Worm (Caenorhabditis elegans) whole organism, mixed stage, embryonic: Measurements from ENCODE around the gene T11F9.1.

Experiments
- bed-3 ChIP-seq: fragments of 200-800 bp; sonication (Bioruptor generic); optimal IDR thresholded peaks from 3 replicates; lab custom pipeline; 2018; ENCODE audit warnings: mild to moderate bottlenecking, missing genetic modification characterization, moderate library complexity, missing compliant biosample characterization
- blmp-1 ChIP-seq: fragments of 150-350 bp; optimal IDR thresholded peaks from 2 replicates; lab custom pipeline; 2014; ENCODE audit warnings: missing biosample characterization, missing genetic modification characterization
- ceh-39 ChIP-seq: fragments of 150-350 bp; optimal IDR thresholded peaks from 2 replicates; lab custom pipeline; 2014; ENCODE audit warnings: missing biosample characterization, missing genetic modification characterization
- elt-1 ChIP-seq: sonication (generic microtip); optimal IDR thresholded peaks from 2 replicates; lab custom pipeline; 2017; ENCODE audit warnings: missing genetic modification characterization, mild to moderate bottlenecking, missing compliant biosample characterization, antibody characterized with exemption, moderate library complexity, borderline replicate concordance; ENCODE audit not compliant: insufficient read depth
- elt-3 ChIP-seq: fragments of 150-350 bp; optimal IDR thresholded peaks from 2 replicates; lab custom pipeline; 2014; ENCODE audit warnings: missing biosample characterization, missing genetic modification characterization
- lsy-2 ChIP-seq: fragments of 150-350 bp; optimal IDR thresholded peaks from 2 replicates; lab custom pipeline; 2014; ENCODE audit warnings: missing biosample characterization, missing genetic modification characterization
- nhr-237 ChIP-seq: fragments of 150-350 bp; optimal IDR thresholded peaks from 2 replicates; lab custom pipeline; 2014; ENCODE audit warnings: missing biosample characterization, missing genetic modification characterization
- nhr-28 ChIP-seq: fragments of 150-350 bp; optimal IDR thresholded peaks from 2 replicates; lab custom pipeline; 2014; ENCODE audit warnings: missing biosample characterization, missing genetic modification characterization
- nhr-76 ChIP-seq: sonication (generic microtip); optimal IDR thresholded peaks from 2 replicates; lab custom pipeline; 2017; ENCODE audit warnings: missing biosample characterization, missing genetic modification characterization
- pha-4 ChIP-seq: fragments of 150-350 bp; optimal IDR thresholded peaks from 2 replicates; lab custom pipeline; 2018; ENCODE audit warnings: missing biosample characterization, missing genetic modification reagents, missing genetic modification characterization
- snpc-4 ChIP-seq: fragments of 150-350 bp; optimal IDR thresholded peaks from 2 replicates; lab custom pipeline; 2014; ENCODE audit warnings: missing biosample characterization, missing genetic modification characterization
- sptf-1 ChIP-seq: sonication (generic microtip); optimal IDR thresholded peaks from 2 replicates; lab custom pipeline; 2017; ENCODE audit warnings: mild to moderate bottlenecking, missing genetic modification characterization, moderate library complexity, missing compliant biosample characterization
- unc-120 ChIP-seq: sonication (generic microtip); optimal IDR thresholded peaks from 2 replicates; lab custom pipeline; 2017; ENCODE audit warnings: missing genetic modification characterization, missing compliant biosample characterization; ENCODE audit not compliant: poor library complexity, severe bottlenecking
- unc-62 ChIP-seq: fragments of 150-350 bp; optimal IDR thresholded peaks from 2 replicates; lab custom pipeline; 2014; ENCODE audit warnings: missing biosample characterization, missing genetic modification reagents, missing genetic modification characterization

DNA sequence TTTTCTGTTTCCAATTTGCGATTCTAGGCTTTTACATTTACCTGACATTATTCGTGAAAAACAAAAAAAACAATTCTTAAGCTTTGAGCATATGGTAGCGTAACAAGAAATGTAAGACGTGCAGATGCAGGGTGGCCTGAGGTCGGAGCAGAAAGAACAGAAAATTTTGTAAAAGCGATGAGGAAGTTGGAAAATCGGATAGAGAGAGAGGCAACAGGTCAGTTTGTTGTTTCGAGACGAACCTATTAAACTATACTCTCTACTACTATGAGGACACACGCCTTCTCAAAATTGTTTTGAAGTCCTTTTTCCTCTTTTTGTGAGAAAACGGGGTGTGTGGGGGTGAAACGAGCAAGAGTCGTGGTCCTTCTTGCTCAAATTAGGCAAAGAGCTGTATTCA lies 37.8 kb upstream of the T11F9.1 start, which contains the start of gene des-2:
- TF ChIP-seq nhr-237 (no peak), unc-120 (tag; lab: Kevin White, UChicago) (no peak), elt-3 (tag; lab: Kevin White, UChicago) (no peak), sptf-1 (tag; lab: Kevin White, UChicago) (no peak), nhr-28 (tag; lab: Kevin White, UChicago) (no peak), snpc-4 (tag; lab: Kevin White, UChicago) (no peak), pha-4 (tag; lab: Kevin White, UChicago) (no peak), bed-3 (no peak), blmp-1 (tag; lab: Kevin White, UChicago) (no peak), elt-1 (no peak), lsy-2 (no peak), ceh-39 (tag; lab: Kevin White, UChicago) (no peak), nhr-76 (tag; lab: Kevin White, UChicago) (no peak), unc-62 (GFP tag; lab: Kevin White, UChicago) (no peak)
